Worm (Caenorhabditis elegans) whole organism, L4 larva: Measurements from ENCODE around the gene M106.3.

ENCODE experiments used
- Y105C5A.15 ChIP-seq: fragments of 200-800 bp; sonication (Bioruptor generic); IDR thresholded peaks from 2 replicates; pipeline ENCODE4 v1.3.6; 2022; ENCODE audit warnings: missing genetic modification characterization, missing compliant biosample characterization
- ceh-28 ChIP-seq: fragments of 150-350 bp; optimal IDR thresholded peaks from 2 replicates; lab custom pipeline; 2014; ENCODE audit warnings: missing biosample characterization, missing genetic modification reagents, missing genetic modification characterization
- dmd-8 ChIP-seq: fragments of 200-800 bp; sonication (Bioruptor generic); IDR thresholded peaks from 2 replicates; pipeline ENCODE4 v1.3.6; 2022; ENCODE audit warnings: missing genetic modification characterization, missing compliant biosample characterization
- dpl-1 ChIP-seq: fragments of 150-350 bp; optimal IDR thresholded peaks from 2 replicates; lab custom pipeline; 2014; ENCODE audit warnings: missing biosample characterization, missing genetic modification reagents, missing genetic modification characterization
- jun-1 ChIP-seq: fragments of 150-350 bp; optimal IDR thresholded peaks from 2 replicates; lab custom pipeline; 2014; ENCODE audit warnings: missing biosample characterization, missing genetic modification reagents, missing genetic modification characterization
- madf-9 ChIP-seq: fragments of 200-800 bp; sonication (Bioruptor generic); conservative IDR thresholded peaks from 2 replicates; pipeline ENCODE4 v1.3.6; 2022; ENCODE audit warnings: missing genetic modification reagents, missing genetic modification characterization, missing compliant biosample characterization
- nhr-10 ChIP-seq: fragments of 150-350 bp; optimal IDR thresholded peaks from 2 replicates; lab custom pipeline; 2014; ENCODE audit warnings: missing biosample characterization, missing genetic modification characterization
- nhr-28 ChIP-seq: fragments of 150-350 bp; optimal IDR thresholded peaks from 2 replicates; lab custom pipeline; 2014; ENCODE audit warnings: missing biosample characterization, missing genetic modification characterization
- ztf-11 ChIP-seq: fragments of 150-350 bp; optimal IDR thresholded peaks from 2 replicates; lab custom pipeline; 2014; ENCODE audit warnings: missing biosample characterization, missing genetic modification characterization

ce11 chrII:10834717-10835116 lies 26.0 kb downstream of the M106.3 start:
- no peak for TF ChIP-seq dpl-1 (GFP tag; lab: Kevin White, UChicago)
- TF ChIP-seq ztf-11 (tag; lab: Kevin White, UChicago): no peak
- no peak for TF ChIP-seq madf-9 (GFP tag; lab: Robert Waterston, UW)
- TF ChIP-seq Y105C5A.15 (GFP tag; lab: Robert Waterston, UW): no peak
- TF ChIP-seq ceh-28 (tag; lab: Kevin White, UChicago): no peak
- TF ChIP-seq jun-1 (tag; lab: Kevin White, UChicago): no peak
- TF ChIP-seq dmd-8 (GFP tag; lab: Robert Waterston, UW): no peak
- no peak for TF ChIP-seq nhr-28 (tag; lab: Kevin White, UChicago)
- TF ChIP-seq nhr-10 (tag; lab: Kevin White, UChicago): no peak
